Worm (Caenorhabditis elegans): ENCODE data around the gene clhm-1.

- no peak for TF ChIP-seq ceh-63 (GFP tag; optimal IDR thresholded peaks at IDR 0.05)
- TF ChIP-seq sox-4 (tag; optimal IDR thresholded peaks at IDR 0.05), result no peak
- TF ChIP-seq tbx-2 (tag; optimal IDR thresholded peaks at IDR 0.05), result no peak
- no peak for TF ChIP-seq blmp-1 (tag; optimal IDR thresholded peaks at IDR 0.05)
- no peak for TF ChIP-seq mab-9 (GFP tag; IDR thresholded peaks at IDR 0.05)
- no peak for TF ChIP-seq nhr-77 (tag; optimal IDR thresholded peaks at IDR 0.05)
- TF ChIP-seq alr-1 (tag; optimal IDR thresholded peaks at IDR 0.05; ENCODE audit: borderline replicate concordance), result no peak
Observed at ce11 chrII:6840663-6841062, 30.1 kb downstream of the clhm-1 start.
